Fruit fly (Drosophila melanogaster): ENCODE data around the gene Tom70.

DNA sequence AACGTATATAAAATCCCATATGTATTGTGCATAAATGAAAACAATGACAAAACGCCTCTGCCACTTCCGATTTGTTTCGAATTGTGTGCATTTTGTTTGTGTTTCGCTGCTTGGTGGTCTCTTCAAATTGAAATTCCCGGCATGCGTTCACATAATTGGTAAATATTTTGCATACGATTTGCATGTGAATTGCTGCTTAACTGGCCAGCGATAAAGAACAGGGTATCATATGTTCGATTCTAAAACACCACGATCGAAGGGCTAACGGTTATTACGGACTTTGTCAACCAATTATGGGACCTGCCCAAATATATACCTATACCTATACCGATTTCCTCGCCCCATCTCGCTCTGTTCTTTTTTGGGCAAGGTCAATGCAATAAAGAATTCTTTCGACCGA lies 10.2 kb downstream of the Tom70 start:
- TF ChIP-seq CG10669 (GFP tag; optimal IDR thresholded peaks at IDR 0.05): no peak
- TF ChIP-seq dac (GFP tag; optimal IDR thresholded peaks at IDR 0.05): no peak
- no peak for TF ChIP-seq CG6276 (GFP tag; optimal IDR thresholded peaks at IDR 0.05)
- TF ChIP-seq spab (GFP tag; optimal IDR thresholded peaks at IDR 0.05): no peak
- no peak for TF ChIP-seq CG6808 (GFP tag; optimal IDR thresholded peaks at IDR 0.05)
- TF ChIP-seq Lpt (GFP tag; optimal IDR thresholded peaks at IDR 0.05): no peak
- no peak for TF ChIP-seq Sox15 (GFP tag; optimal IDR thresholded peaks at IDR 0.05)

All from whole organism, prepupa.